Fruit fly (Drosophila melanogaster) S2 (cell line): ENCODE data around the gene CG43246.
A peak's percentile ranks its signal among the peaks of the same experiment; 100 is the strongest.

Source experiments
- CG8478 ChIP-seq: fragments of >200 bp; optimal IDR thresholded peaks from 2 replicates; lab custom pipeline; 2018
- CTCF ChIP-seq, 2 experiments: fragments of >200 bp; optimal IDR thresholded peaks; 2 replicates each; lab custom pipeline; 2018

- TF ChIP-seq CG8478 (lab: Kevin White, UChicago) (no peak), CTCF (optimal IDR thresholded peaks at IDR 0.05; lab: Kevin White, UChicago) (peak in 1 of 2 experiments; percentile 37)
Measured at dm6 chr3L:14578896-14579295, 42.5 kb downstream of the CG43246 start.
